Fruit fly (Drosophila melanogaster) whole organism, pupa: ENCODE measurements around the gene CG17544.

Source experiments
- CG10348 ChIP-seq: fragments of 200-800 bp; sonication (Bioruptor generic); IDR thresholded peaks from 2 replicates; pipeline ENCODE4 v1.3.6; 2022; ENCODE audit warnings: missing biosample characterization, missing genetic modification characterization
- CG12605 ChIP-seq: fragments of 200-800 bp; sonication (Bioruptor generic); IDR thresholded peaks from 2 replicates; pipeline ENCODE4 v1.3.6; 2022; ENCODE audit warnings: missing biosample characterization, missing genetic modification characterization
- CG15710 ChIP-seq: fragments of 200-800 bp; sonication (Bioruptor generic); optimal IDR thresholded peaks from 2 replicates; lab custom pipeline; 2018; ENCODE audit warnings: missing biosample characterization, mild to moderate bottlenecking, missing genetic modification characterization, moderate library complexity
- CG17806 ChIP-seq: fragments of 200-800 bp; sonication (Bioruptor generic); optimal IDR thresholded peaks from 2 replicates; lab custom pipeline; 2018; ENCODE audit warnings: missing biosample characterization, mild to moderate bottlenecking, missing genetic modification characterization, moderate library complexity
- CG32121 ChIP-seq: fragments of 200-800 bp; sonication (Bioruptor generic); IDR thresholded peaks from 2 replicates; pipeline ENCODE4 v1.3.6; 2022; ENCODE audit warnings: missing biosample characterization, missing genetic modification characterization
- CG8159 ChIP-seq: fragments of 200-800 bp; sonication (Bioruptor generic); optimal IDR thresholded peaks from 3 replicates; lab custom pipeline; 2018; ENCODE audit warnings: missing biosample characterization, mild to moderate bottlenecking, missing genetic modification characterization, moderate library complexity
- D1 ChIP-seq: fragments of 200-800 bp; sonication (Bioruptor generic); optimal IDR thresholded peaks from 2 replicates; lab custom pipeline; 2018; ENCODE audit warnings: missing biosample characterization, mild to moderate bottlenecking, missing genetic modification characterization, moderate library complexity
- EcR ChIP-seq: fragments of 200-800 bp; sonication (Bioruptor generic); optimal IDR thresholded peaks from 3 replicates; lab custom pipeline; 2019; ENCODE audit warnings: missing biosample characterization, missing genetic modification characterization, mild to moderate bottlenecking, moderate library complexity, missing genetic modification reagents
- Pif1A ChIP-seq: fragments of 200-800 bp; sonication (Bioruptor generic); optimal IDR thresholded peaks from 3 replicates; lab custom pipeline; 2016; ENCODE audit warnings: missing biosample characterization, missing genetic modification characterization
- Pif1B ChIP-seq: fragments of 200-800 bp; sonication (Bioruptor generic); optimal IDR thresholded peaks from 3 replicates; lab custom pipeline; 2016; ENCODE audit warnings: missing biosample characterization, missing genetic modification characterization
- Snoo ChIP-seq: fragments of 200-800 bp; sonication (Bioruptor generic); optimal IDR thresholded peaks from 3 replicates; lab custom pipeline; 2017; ENCODE audit warnings: missing biosample characterization, mild to moderate bottlenecking, missing genetic modification characterization, inconsistent platforms

dm6 chr2L:19386106-19386715 is 12.1 kb downstream of the CG17544 start, which contains the start of gene fon:
- TF ChIP-seq Snoo (tag; lab: Kevin White, UChicago) (no peak), Pif1B (GFP tag; lab: Kevin White, UChicago) (no peak), CG12605 (no peak), CG32121 (GFP tag; lab: Robert Waterston, UW) (no peak), CG8159 (tag; lab: Kevin White, UChicago) (no peak), CG10348 (GFP tag; lab: Robert Waterston, UW) (no peak), EcR (GFP tag; lab: Kevin White, UChicago) (no peak), CG17806 (tag; lab: Kevin White, UChicago) (no peak), D1 (tag; lab: Kevin White, UChicago) (no peak), Pif1A (GFP tag; lab: Kevin White, UChicago) (no peak), CG15710 (tag; lab: Kevin White, UChicago) (no peak)
